Fruit fly (Drosophila melanogaster): ENCODE results near the gene Cpr97Ea.

The Cpr97Ea gene

DNA sequence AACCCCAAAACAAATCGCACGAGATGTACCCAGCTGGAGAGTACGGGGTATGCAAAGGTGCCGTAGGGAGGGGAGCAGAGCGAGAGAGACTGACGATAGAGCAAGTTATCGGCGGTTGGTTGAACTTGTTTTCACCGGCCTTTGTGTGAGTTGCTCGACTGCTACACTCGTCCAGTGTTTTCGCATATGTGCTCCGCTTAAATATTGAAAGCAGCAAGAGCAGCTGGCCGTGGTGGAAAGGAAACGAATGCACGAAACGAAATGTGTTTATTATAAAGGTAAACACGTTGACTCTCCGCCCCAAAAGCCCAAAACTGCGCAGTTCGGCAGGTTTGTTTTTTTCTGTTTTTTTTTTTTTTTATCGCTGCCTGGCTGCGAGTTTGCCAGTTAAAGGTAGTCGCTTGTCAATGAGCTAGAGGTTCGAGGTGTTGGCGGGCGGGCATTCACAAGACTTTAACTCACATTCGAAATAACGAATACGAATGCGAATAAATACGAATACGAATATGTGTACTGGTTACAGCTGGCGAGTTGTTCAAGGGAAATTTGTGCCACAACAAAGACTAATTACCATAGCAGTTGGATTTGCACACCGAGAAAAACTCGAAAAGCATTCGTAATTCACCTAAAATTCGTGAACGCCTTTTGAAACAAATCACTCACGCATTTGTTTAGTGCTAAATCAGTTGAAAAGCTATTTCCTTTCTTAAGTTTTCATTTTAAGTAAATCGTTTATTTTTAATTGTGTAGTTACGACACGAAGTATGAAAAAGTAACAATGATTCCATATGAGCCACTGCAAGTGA is 42.2 kb upstream of the Cpr97Ea start:
- TF ChIP-seq CG9705 (GFP tag; optimal IDR thresholded peaks at IDR 0.05) (no peak), tai (GFP tag; optimal IDR thresholded peaks at IDR 0.05) (no peak), OdsH (GFP tag; optimal IDR thresholded peaks at IDR 0.05) (peak; percentile 60), Rel (GFP tag; optimal IDR thresholded peaks at IDR 0.05) (peak; percentile 82), Rel (tag; optimal IDR thresholded peaks at IDR 0.05) (peak; percentile 62), dl (GFP tag; optimal IDR thresholded peaks at IDR 0.05; ENCODE audit: insufficient read depth in 1 of 2, partially characterized antibody in 2 of 2) (no peak), Hr78 (GFP tag; optimal IDR thresholded peaks at IDR 0.05) (no peak), br (GFP tag; optimal IDR thresholded peaks at IDR 0.05) (peak; percentile 61), rgr (GFP tag; optimal IDR thresholded peaks at IDR 0.05) (peak; percentile 64), sage (GFP tag; optimal IDR thresholded peaks at IDR 0.05) (peak; percentile 2), GATAd (GFP tag; optimal IDR thresholded peaks at IDR 0.05) (no peak), Abd-B (GFP tag; optimal IDR thresholded peaks at IDR 0.05) (no peak), Mio (GFP tag; optimal IDR thresholded peaks at IDR 0.05) (no peak), woc (GFP tag; optimal IDR thresholded peaks at IDR 0.05) (peak; percentile 62), HLH106 (tag; optimal IDR thresholded peaks at IDR 0.05) (peak; percentile 66), Hr83 (GFP tag; optimal IDR thresholded peaks at IDR 0.05; ENCODE audit: poor library complexity, severe bottlenecking) (peak; percentile 82), sv (GFP tag; optimal IDR thresholded peaks at IDR 0.05) (no peak), Myc (optimal IDR thresholded peaks at IDR 0.05) (no peak), Sp1 (GFP tag; optimal IDR thresholded peaks at IDR 0.05) (peak; percentile 60), CrebA (GFP tag; optimal IDR thresholded peaks at IDR 0.05; ENCODE audit: borderline replicate concordance) (no peak), pan (optimal IDR thresholded peaks at IDR 0.05) (no peak), Vsx2 (GFP tag; optimal IDR thresholded peaks at IDR 0.05; ENCODE audit: partially characterized antibody) (peak; percentile 30), ey (GFP tag; optimal IDR thresholded peaks at IDR 0.05) (peak; percentile 65), jim (GFP tag; optimal IDR thresholded peaks at IDR 0.05) (peak; percentile 82), dmrt93B (GFP tag; optimal IDR thresholded peaks at IDR 0.05) (peak; percentile 29), dsf (GFP tag; optimal IDR thresholded peaks at IDR 0.05; ENCODE audit: borderline replicate concordance) (no peak), foxo (GFP tag; optimal IDR thresholded peaks at IDR 0.05) (peak in 1 of 2 experiments; percentile 75), N (GFP tag; optimal IDR thresholded peaks at IDR 0.05) (no peak), brk (GFP tag; optimal IDR thresholded peaks at IDR 0.05) (no peak), usp (GFP tag; optimal IDR thresholded peaks at IDR 0.05) (no peak), CG32264 (GFP tag; optimal IDR thresholded peaks at IDR 0.05) (peak; percentile 16), Dif (GFP tag; optimal IDR thresholded peaks at IDR 0.05; ENCODE audit: partially characterized antibody) (peak; percentile 23), lola (GFP tag; optimal IDR thresholded peaks at IDR 0.05) (no peak), fru (GFP tag; optimal IDR thresholded peaks at IDR 0.05) (peak; percentile 75), Jra (GFP tag; optimal IDR thresholded peaks at IDR 0.05) (peak; percentile 66), Dfd (GFP tag; optimal IDR thresholded peaks at IDR 0.05) (no peak), Hnf4 (GFP tag; optimal IDR thresholded peaks at IDR 0.05) (peak; percentile 31), h (GFP tag; optimal IDR thresholded peaks at IDR 0.05) (peak; percentile 79), psq (GFP tag; optimal IDR thresholded peaks at IDR 0.05) (peak; percentile 73)

DNA sequence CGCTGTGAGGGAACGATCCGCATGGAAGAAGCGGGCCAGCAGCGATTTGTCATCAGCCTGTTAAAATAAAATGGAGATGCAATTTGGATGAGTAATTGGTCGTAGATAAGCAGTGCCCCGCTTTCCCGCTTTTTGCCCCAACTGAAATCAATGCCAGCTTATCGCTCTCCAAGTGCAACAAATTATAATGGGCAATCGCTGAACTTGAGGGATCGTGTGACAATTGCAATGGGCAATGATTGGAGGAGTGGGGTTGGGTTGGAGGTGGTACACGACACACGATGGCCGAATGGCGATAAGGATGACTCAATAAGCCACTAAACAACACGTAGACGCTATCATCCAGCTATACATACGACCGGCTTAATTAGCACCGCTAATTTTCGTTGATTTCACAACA is 41.1 kb upstream of the Cpr97Ea start:
- TF ChIP-seq h (GFP tag; optimal IDR thresholded peaks at IDR 0.05): peak; percentile 17
- TF ChIP-seq sage (GFP tag; optimal IDR thresholded peaks at IDR 0.05): no peak
- TF ChIP-seq HLH106 (tag; optimal IDR thresholded peaks at IDR 0.05): no peak
- no peak for TF ChIP-seq dsf (GFP tag; optimal IDR thresholded peaks at IDR 0.05; ENCODE audit: borderline replicate concordance)
- no peak for TF ChIP-seq jim (GFP tag; optimal IDR thresholded peaks at IDR 0.05)
- TF ChIP-seq Rel (GFP tag; optimal IDR thresholded peaks at IDR 0.05): no peak
- peak; percentile 25 for TF ChIP-seq Rel (tag; optimal IDR thresholded peaks at IDR 0.05)
- no peak for TF ChIP-seq Hr78 (GFP tag; optimal IDR thresholded peaks at IDR 0.05)
- no peak for TF ChIP-seq ey (GFP tag; optimal IDR thresholded peaks at IDR 0.05)
- no peak for TF ChIP-seq Vsx2 (GFP tag; optimal IDR thresholded peaks at IDR 0.05; ENCODE audit: partially characterized antibody)
- no peak for TF ChIP-seq psq (GFP tag; optimal IDR thresholded peaks at IDR 0.05)
- no peak for TF ChIP-seq tai (GFP tag; optimal IDR thresholded peaks at IDR 0.05)
- TF ChIP-seq CG9705 (GFP tag; optimal IDR thresholded peaks at IDR 0.05): no peak
- no peak for TF ChIP-seq Myc (optimal IDR thresholded peaks at IDR 0.05)

All from whole organism, wandering third instar larva.